Comparison of ENCODE assay signal across 1 fruit fly cellular context in genomic region chr3R:16223252-16224037, dm6.
TF ChIP-seq lines count a peak whose summit lies in the region.

No protein-coding gene starts in this region.

TF ChIP-seq in whole organism, embryonic, 481 proteins besides CTCF, POLR2A, EP300 and RAD21 (continued from another document and continues in another):
- TF ChIP-seq CG6654 (GFP tag; optimal IDR thresholded peaks at IDR 0.05; lab: Kevin White, UChicago) (no peak), bigmax (GFP tag; optimal IDR thresholded peaks at IDR 0.05; lab: Kevin White, UChicago) (peak; percentile 9), CG7745 (tag; optimal IDR thresholded peaks at IDR 0.05; lab: Kevin White, UChicago) (no peak), CG6813 (GFP tag; optimal IDR thresholded peaks at IDR 0.05; lab: Kevin White, UChicago) (no peak), B-H1 (GFP tag; IDR thresholded peaks at IDR 0.05; lab: Robert Waterston, UW) (no peak), ac (GFP tag; optimal IDR thresholded peaks at IDR 0.05; lab: Kevin White, UChicago) (no peak), NFAT (GFP tag; IDR thresholded peaks at IDR 0.05; lab: Robert Waterston, UW) (peak; percentile 38; the same call in 1 of the 2 replicates), CG12659 (GFP tag; optimal IDR thresholded peaks at IDR 0.05; lab: Kevin White, UChicago) (peak; percentile 12), Hmx (GFP tag; optimal IDR thresholded peaks at IDR 0.05; lab: Kevin White, UChicago) (no peak), pan (optimal IDR thresholded peaks at IDR 0.05; lab: Kevin White, UChicago) (no peak), pan (GFP tag; optimal IDR thresholded peaks at IDR 0.05 in 1 of 2, IDR thresholded peaks at IDR 0.05 in 1 of 2) (no peak), CG10274 (GFP tag; optimal IDR thresholded peaks at IDR 0.05; lab: Kevin White, UChicago) (no peak), Mrtf (GFP tag; IDR thresholded peaks at IDR 0.05; lab: Robert Waterston, UW) (no peak), CG31365 (tag; optimal IDR thresholded peaks at IDR 0.05; lab: Kevin White, UChicago) (peak; percentile 22), kah (GFP tag; optimal IDR thresholded peaks at IDR 0.05; lab: Kevin White, UChicago) (no peak), Tbp (GFP tag; optimal IDR thresholded peaks at IDR 0.05; lab: Kevin White, UChicago) (no peak), kni (GFP tag; optimal IDR thresholded peaks at IDR 0.05; lab: Kevin White, UChicago) (peak; percentile 67), CG1832 (GFP tag; optimal IDR thresholded peaks at IDR 0.05; lab: Kevin White, UChicago) (no peak), CG10267 (tag; optimal IDR thresholded peaks at IDR 0.05; lab: Kevin White, UChicago) (no peak), sc (optimal IDR thresholded peaks at IDR 0.05; lab: Kevin White, UChicago) (no peak), sc (GFP tag; optimal IDR thresholded peaks at IDR 0.05; lab: Kevin White, UChicago) (no peak), Camta (GFP tag; optimal IDR thresholded peaks at IDR 0.05; lab: Kevin White, UChicago) (no peak), insv (GFP tag; optimal IDR thresholded peaks at IDR 0.05; lab: Kevin White, UChicago) (no peak), nerfin-1 (tag; optimal IDR thresholded peaks at IDR 0.05; lab: Kevin White, UChicago) (peak; percentile 8), pzg (GFP tag; optimal IDR thresholded peaks at IDR 0.05; lab: Kevin White, UChicago) (no peak), CG17359 (tag; optimal IDR thresholded peaks at IDR 0.05; lab: Kevin White, UChicago) (peak; percentile 29), Ravus (GFP tag; IDR thresholded peaks at IDR 0.05; lab: Robert Waterston, UW) (no peak), Chrac-16 (GFP tag; optimal IDR thresholded peaks at IDR 0.05; lab: Kevin White, UChicago) (no peak), CG10959 (GFP tag; IDR thresholded peaks at IDR 0.05; lab: Robert Waterston, UW) (peak; percentile 44; the same call in 1 of the 2 replicates), CG7928 (GFP tag; optimal IDR thresholded peaks at IDR 0.05; lab: Kevin White, UChicago) (no peak), zfh1 (GFP tag; IDR thresholded peaks at IDR 0.05; lab: Robert Waterston, UW) (peak; percentile 58; the same call in 2 of the 3 replicates), mld (GFP tag; IDR thresholded peaks at IDR 0.05; lab: Robert Waterston, UW; ENCODE audit: partially characterized antibody) (no peak), CG15073 (GFP tag; optimal IDR thresholded peaks at IDR 0.05; lab: Kevin White, UChicago) (no peak), CG13894 (tag; optimal IDR thresholded peaks at IDR 0.05; lab: Kevin White, UChicago) (peak; percentile 86), cg (GFP tag; optimal IDR thresholded peaks at IDR 0.05; lab: Kevin White, UChicago) (peak; percentile 15), Med (GFP tag; lab: Kevin White, UChicago) (peak; percentile 92), CG16813 (GFP tag; IDR thresholded peaks at IDR 0.05; lab: Robert Waterston, UW; ENCODE audit: partially characterized antibody) (no peak), ara (GFP tag; IDR thresholded peaks at IDR 0.05; lab: Robert Waterston, UW) (no peak), Dbx (GFP tag; IDR thresholded peaks at IDR 0.05; lab: Robert Waterston, UW) (peak; percentile 39; the same call in 1 of the 3 replicates), CG13296 (GFP tag; optimal IDR thresholded peaks at IDR 0.05; lab: Kevin White, UChicago) (peak; percentile 13), Vsx1 (GFP tag; optimal IDR thresholded peaks at IDR 0.05; lab: Kevin White, UChicago) (no peak), CG10431 (GFP tag; optimal IDR thresholded peaks at IDR 0.05; lab: Kevin White, UChicago) (no peak), Antp (GFP tag; optimal IDR thresholded peaks at IDR 0.05; lab: Kevin White, UChicago) (peak; percentile 8), Dfd (GFP tag; optimal IDR thresholded peaks at IDR 0.05; lab: Kevin White, UChicago) (no peak), Ssrp (tag; optimal IDR thresholded peaks at IDR 0.05; lab: Kevin White, UChicago) (peak; percentile 35), pb (GFP tag; optimal IDR thresholded peaks at IDR 0.05; lab: Kevin White, UChicago) (peak; percentile 36), CG17829 (tag; optimal IDR thresholded peaks at IDR 0.05; lab: Kevin White, UChicago) (no peak), so (GFP tag; IDR thresholded peaks at IDR 0.05; lab: Robert Waterston, UW) (no peak), twi (tag; optimal IDR thresholded peaks at IDR 0.05; lab: Kevin White, UChicago) (no peak), CG12155 (GFP tag; optimal IDR thresholded peaks at IDR 0.05; lab: Kevin White, UChicago) (peak; percentile 34), eyg (GFP tag; optimal IDR thresholded peaks at IDR 0.05; lab: Kevin White, UChicago) (peak; percentile 3), CG2712 (tag; optimal IDR thresholded peaks at IDR 0.05; lab: Kevin White, UChicago) (peak; percentile 22), Lhr (GFP tag; optimal IDR thresholded peaks at IDR 0.05; lab: Kevin White, UChicago) (no peak), Drgx (GFP tag; IDR thresholded peaks at IDR 0.05; lab: Robert Waterston, UW) (no peak; the same call in 1 of the 2 replicates), CG6689 (GFP tag; IDR thresholded peaks at IDR 0.05; lab: Robert Waterston, UW) (no peak), CG17612 (GFP tag; IDR thresholded peaks at IDR 0.05; lab: Robert Waterston, UW) (no peak), seq (GFP tag; IDR thresholded peaks at IDR 0.05; lab: Robert Waterston, UW) (no peak), Hey (tag; optimal IDR thresholded peaks at IDR 0.05; lab: Kevin White, UChicago) (peak; percentile 46), chn (GFP tag; optimal IDR thresholded peaks at IDR 0.05; lab: Kevin White, UChicago) (no peak), az2 (GFP tag; optimal IDR thresholded peaks at IDR 0.05; lab: Kevin White, UChicago) (no peak), CG1233 (GFP tag; optimal IDR thresholded peaks at IDR 0.05; lab: Kevin White, UChicago) (peak; percentile 46), CG1602 (GFP tag; optimal IDR thresholded peaks at IDR 0.05; lab: Kevin White, UChicago) (peak; percentile 13), zen (tag; optimal IDR thresholded peaks at IDR 0.05; lab: Kevin White, UChicago) (no peak), Ets65A (GFP tag; lab: Kevin White, UChicago) (peak; percentile 49), unc-4 (GFP tag; IDR thresholded peaks at IDR 0.05; lab: Robert Waterston, UW; ENCODE audit: partially characterized antibody) (no peak), Max (GFP tag; optimal IDR thresholded peaks at IDR 0.05; lab: Kevin White, UChicago) (no peak), CG8924 (tag; optimal IDR thresholded peaks at IDR 0.05; lab: Kevin White, UChicago) (peak; percentile 58), CG6854 (GFP tag; optimal IDR thresholded peaks at IDR 0.05; lab: Kevin White, UChicago) (no peak), NfI (GFP tag; optimal IDR thresholded peaks at IDR 0.05; lab: Kevin White, UChicago) (peak; percentile 9), Aef1 (GFP tag; IDR thresholded peaks at IDR 0.05; lab: Robert Waterston, UW) (no peak), usp (GFP tag; optimal IDR thresholded peaks at IDR 0.05; lab: Kevin White, UChicago) (no peak), pum (GFP tag; optimal IDR thresholded peaks at IDR 0.05; lab: Kevin White, UChicago) (no peak), CG2889 (GFP tag; IDR thresholded peaks at IDR 0.05; lab: Robert Waterston, UW) (no peak), peb (GFP tag; IDR thresholded peaks at IDR 0.05; lab: Robert Waterston, UW) (no peak), CG17186 (GFP tag; optimal IDR thresholded peaks at IDR 0.05; lab: Kevin White, UChicago) (no peak), CG8765 (GFP tag; IDR thresholded peaks at IDR 0.05; lab: Robert Waterston, UW) (0 out of 2 replicates have a peak, but pooled peaks have one; percentile 29), CG12299 (tag; optimal IDR thresholded peaks at IDR 0.05; lab: Kevin White, UChicago) (no peak), fd96Cb (tag; optimal IDR thresholded peaks at IDR 0.05; lab: Kevin White, UChicago) (peak; percentile 46), Poxn (GFP tag; IDR thresholded peaks at IDR 0.05; lab: Robert Waterston, UW) (no peak), cas (GFP tag; IDR thresholded peaks at IDR 0.05; lab: Robert Waterston, UW) (no peak), gce (GFP tag; IDR thresholded peaks at IDR 0.05; lab: Robert Waterston, UW) (0 out of 3 replicates have a peak, but pooled peaks have one; percentile 42), CoRest (tag; optimal IDR thresholded peaks at IDR 0.05; lab: Kevin White, UChicago) (peak; percentile 39), tin (GFP tag; optimal IDR thresholded peaks at IDR 0.05; lab: Kevin White, UChicago) (no peak), vvl (GFP tag; IDR thresholded peaks at IDR 0.05; lab: Robert Waterston, UW) (peak; percentile 44; the same call in 1 of the 2 replicates), Meics (GFP tag; optimal IDR thresholded peaks at IDR 0.05; lab: Kevin White, UChicago) (peak; percentile 71), ERR (GFP tag; optimal IDR thresholded peaks at IDR 0.05; lab: Kevin White, UChicago) (peak; percentile 6), CG7271 (tag; optimal IDR thresholded peaks at IDR 0.05; lab: Kevin White, UChicago) (no peak), CG3726 (GFP tag; IDR thresholded peaks at IDR 0.05; lab: Robert Waterston, UW) (peak; percentile 51; the same call in 1 of the 3 replicates), Dp (GFP tag; optimal IDR thresholded peaks at IDR 0.05; lab: Kevin White, UChicago) (no peak), CG8359 (GFP tag; optimal IDR thresholded peaks at IDR 0.05; lab: Kevin White, UChicago; ENCODE audit: borderline replicate concordance) (no peak), gsb-n (tag; optimal IDR thresholded peaks at IDR 0.05; lab: Kevin White, UChicago) (no peak), CG12942 (GFP tag; optimal IDR thresholded peaks at IDR 0.05; lab: Kevin White, UChicago) (no peak), MBD-R2 (GFP tag; IDR thresholded peaks at IDR 0.05; lab: Robert Waterston, UW) (no peak), CG18262 (tag; optimal IDR thresholded peaks at IDR 0.05; lab: Kevin White, UChicago) (peak; percentile 35), Hr39 (optimal IDR thresholded peaks at IDR 0.05; lab: Kevin White, UChicago) (no peak), CG4424 (GFP tag; optimal IDR thresholded peaks at IDR 0.05; lab: Kevin White, UChicago) (peak; percentile 39), HmgD (GFP tag; optimal IDR thresholded peaks at IDR 0.05; lab: Kevin White, UChicago) (no peak), CG33213 (GFP tag; optimal IDR thresholded peaks at IDR 0.05; lab: Kevin White, UChicago) (no peak), CG7839 (tag; optimal IDR thresholded peaks at IDR 0.05; lab: Kevin White, UChicago) (peak; percentile 70), CG13624 (GFP tag; optimal IDR thresholded peaks at IDR 0.05; lab: Kevin White, UChicago) (no peak), CG14860 (GFP tag; IDR thresholded peaks at IDR 0.05; lab: Robert Waterston, UW; ENCODE audit: partially characterized antibody) (no peak), Kr (GFP tag; optimal IDR thresholded peaks at IDR 0.05; lab: Kevin White, UChicago) (no peak), kay (GFP tag; optimal IDR thresholded peaks at IDR 0.05; lab: Kevin White, UChicago) (no peak), CG6765 (GFP tag; optimal IDR thresholded peaks at IDR 0.05; lab: Kevin White, UChicago) (no peak), NC2α (GFP tag; optimal IDR thresholded peaks at IDR 0.05; lab: Kevin White, UChicago) (no peak), Deaf1 (tag; optimal IDR thresholded peaks at IDR 0.05; lab: Kevin White, UChicago) (peak; percentile 82), pnt (GFP tag; optimal IDR thresholded peaks at IDR 0.05; lab: Kevin White, UChicago) (no peak), Usf (GFP tag; optimal IDR thresholded peaks at IDR 0.05; lab: Kevin White, UChicago) (no peak), tgo (GFP tag; IDR thresholded peaks at IDR 0.05; lab: Robert Waterston, UW) (no peak), CG4404 (GFP tag; IDR thresholded peaks at IDR 0.05; lab: Robert Waterston, UW) (no peak), lab (GFP tag; optimal IDR thresholded peaks at IDR 0.05; lab: Kevin White, UChicago) (peak; percentile 43), CG17568 (GFP tag; optimal IDR thresholded peaks at IDR 0.05; lab: Kevin White, UChicago) (no peak), chm (GFP tag; IDR thresholded peaks at IDR 0.05; lab: Robert Waterston, UW) (peak; percentile 81), Ada2b (GFP tag; IDR thresholded peaks at IDR 0.05; lab: Robert Waterston, UW) (no peak), Scr (GFP tag; IDR thresholded peaks at IDR 0.05; lab: Robert Waterston, UW; ENCODE audit: partially characterized antibody) (no peak), CG2678 (tag; optimal IDR thresholded peaks at IDR 0.05; lab: Kevin White, UChicago) (peak; percentile 74), Sox102F (GFP tag; optimal IDR thresholded peaks at IDR 0.05; lab: Kevin White, UChicago) (peak; percentile 57), CG3163 (GFP tag; optimal IDR thresholded peaks at IDR 0.05; lab: Kevin White, UChicago) (no peak), CrebB (tag; optimal IDR thresholded peaks at IDR 0.05; lab: Kevin White, UChicago) (peak; percentile 18), CG30403 (GFP tag; optimal IDR thresholded peaks at IDR 0.05; lab: Kevin White, UChicago) (peak; percentile 33), NK7.1 (GFP tag; optimal IDR thresholded peaks at IDR 0.05; lab: Kevin White, UChicago) (no peak), CG1603 (tag; optimal IDR thresholded peaks at IDR 0.05; lab: Kevin White, UChicago) (no peak), phol (tag; optimal IDR thresholded peaks at IDR 0.05; lab: Kevin White, UChicago) (peak; percentile 53), Hsf (GFP tag; optimal IDR thresholded peaks at IDR 0.05; lab: Kevin White, UChicago) (peak; percentile 11), caup (GFP tag; optimal IDR thresholded peaks at IDR 0.05; lab: Kevin White, UChicago; ENCODE audit: severe bottlenecking) (no peak), CG12104 (GFP tag; optimal IDR thresholded peaks at IDR 0.05; lab: Kevin White, UChicago) (no peak), ewg (GFP tag; optimal IDR thresholded peaks at IDR 0.05; lab: Kevin White, UChicago) (no peak), CG4730 (GFP tag; IDR thresholded peaks at IDR 0.05; lab: Robert Waterston, UW) (no peak), h (optimal IDR thresholded peaks at IDR 0.05; lab: Kevin White, UChicago) (no peak), corto (GFP tag; optimal IDR thresholded peaks at IDR 0.05; lab: Kevin White, UChicago) (no peak), CG17328 (GFP tag; IDR thresholded peaks at IDR 0.05; lab: Robert Waterston, UW) (no peak), CG5953 (GFP tag; IDR thresholded peaks at IDR 0.05; lab: Robert Waterston, UW) (no peak), Pdp1 (GFP tag; optimal IDR thresholded peaks at IDR 0.05; lab: Kevin White, UChicago) (peak in 1 of 2 experiments; percentile 0), ATbp (GFP tag; optimal IDR thresholded peaks at IDR 0.05; lab: Kevin White, UChicago) (no peak), Adf1 (GFP tag; IDR thresholded peaks at IDR 0.05; lab: Robert Waterston, UW) (peak; percentile 88), gt (GFP tag; IDR thresholded peaks at IDR 0.05; lab: Robert Waterston, UW) (no peak), Awh (GFP tag; IDR thresholded peaks at IDR 0.05; lab: Robert Waterston, UW) (peak; percentile 44; the same call in 1 of the 2 replicates)
